Worm (Caenorhabditis elegans): Measurements from ENCODE around the gene F54D5.9.

- TF ChIP-seq nhr-76 (tag; optimal IDR thresholded peaks at IDR 0.05) (no peak), elt-1 (tag; optimal IDR thresholded peaks at IDR 0.05; ENCODE audit: borderline replicate concordance, insufficient read depth) (no peak), elt-3 (tag; optimal IDR thresholded peaks at IDR 0.05) (no peak), unc-62 (GFP tag; optimal IDR thresholded peaks at IDR 0.05) (no peak)
These were observed 34.3 kb downstream of the F54D5.9 start, which contains the start of gene npr-41 for ce11 chrII:11510373-11510772.
